Worm (Caenorhabditis elegans): ENCODE data around the gene srh-35.

DNA sequence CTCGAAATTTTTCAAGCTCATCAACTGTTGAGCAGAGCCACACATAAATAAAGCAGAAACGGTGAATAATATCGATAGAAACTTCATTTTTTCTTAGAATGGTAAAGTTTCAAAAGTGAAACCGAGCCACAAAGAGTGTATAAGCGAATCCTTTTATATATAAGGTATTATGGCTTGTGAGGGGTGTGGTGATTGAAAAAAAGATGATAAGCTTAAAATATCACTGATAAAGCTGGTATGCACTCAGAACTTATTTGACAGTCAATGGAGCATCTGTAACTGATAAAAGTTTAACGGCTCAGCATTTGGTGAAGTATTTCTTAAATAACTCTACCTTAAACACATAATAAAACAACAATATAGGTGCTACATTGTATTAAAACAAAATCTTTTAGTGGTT, 34.4 kb downstream of the srh-35 start, which contains the start of gene dod-19:
- TF ChIP-seq nhr-76 (tag; optimal IDR thresholded peaks at IDR 0.05) (no peak), nhr-237 (tag; optimal IDR thresholded peaks at IDR 0.05) (no peak), ztf-11 (tag; optimal IDR thresholded peaks at IDR 0.05) (no peak), sptf-1 (tag; optimal IDR thresholded peaks at IDR 0.05) (no peak), mab-5 (tag; optimal IDR thresholded peaks at IDR 0.05) (no peak), blmp-1 (tag; optimal IDR thresholded peaks at IDR 0.05) (no peak), unc-39 (tag; optimal IDR thresholded peaks at IDR 0.05) (no peak), elt-1 (tag; optimal IDR thresholded peaks at IDR 0.05; ENCODE audit: borderline replicate concordance, insufficient read depth) (no peak), nhr-12 (tag; optimal IDR thresholded peaks at IDR 0.05) (no peak), nhr-28 (tag; optimal IDR thresholded peaks at IDR 0.05) (no peak), tbx-8 (GFP tag; optimal IDR thresholded peaks at IDR 0.05) (no peak), hlh-1 (tag; optimal IDR thresholded peaks at IDR 0.05) (no peak), lin-32 (GFP tag; optimal IDR thresholded peaks at IDR 0.05) (no peak)

Data from whole organism, mixed stage, embryonic.